Worm (Caenorhabditis elegans) whole organism, L3 larva: ENCODE measurements around the gene F46C5.10.

Experiments
- ZK546.5 ChIP-seq: sonication (generic microtip); optimal IDR thresholded peaks from 2 replicates; lab custom pipeline; 2017; ENCODE audit warnings: missing biosample characterization, missing genetic modification characterization
- aly-2 ChIP-seq: fragments of 150-350 bp; optimal IDR thresholded peaks from 2 replicates; lab custom pipeline; 2014; ENCODE audit warnings: missing biosample characterization, missing genetic modification characterization
- ama-1 ChIP-seq: fragments of 150-350 bp; optimal IDR thresholded peaks from 2 replicates; lab custom pipeline; 2018
- ceh-16 ChIP-seq: sonication (generic microtip); optimal IDR thresholded peaks from 2 replicates; lab custom pipeline; 2017; ENCODE audit warnings: missing biosample characterization, missing genetic modification characterization
- ceh-28 ChIP-seq: fragments of 150-350 bp; optimal IDR thresholded peaks from 2 replicates; lab custom pipeline; 2014; ENCODE audit warnings: missing biosample characterization, missing genetic modification reagents, missing genetic modification characterization
- ceh-82 ChIP-seq: fragments of 150-350 bp; optimal IDR thresholded peaks from 2 replicates; lab custom pipeline; 2014; ENCODE audit warnings: missing biosample characterization, missing genetic modification characterization
- ceh-9 ChIP-seq: sonication (generic microtip); optimal IDR thresholded peaks from 2 replicates; lab custom pipeline; 2018; ENCODE audit warnings: missing biosample characterization, missing genetic modification characterization
- daf-12 ChIP-seq: fragments of 150-350 bp; optimal IDR thresholded peaks from 2 replicates; lab custom pipeline; 2014; ENCODE audit warnings: missing biosample characterization, missing genetic modification reagents, missing genetic modification characterization
- egl-27 ChIP-seq: sonication (generic microtip); optimal IDR thresholded peaks from 4 replicates; lab custom pipeline; 2017; ENCODE audit warnings: missing biosample characterization, missing genetic modification reagents, missing genetic modification characterization
- egl-5 ChIP-seq: fragments of 150-350 bp; optimal IDR thresholded peaks from 2 replicates; lab custom pipeline; 2017; ENCODE audit warnings: missing biosample characterization, missing genetic modification reagents, missing genetic modification characterization, inconsistent platforms
- elt-2 ChIP-seq: sonication (generic microtip); optimal IDR thresholded peaks from 2 replicates; lab custom pipeline; 2016; ENCODE audit warnings: missing genetic modification reagents, mild to moderate bottlenecking, missing genetic modification characterization, missing compliant biosample characterization
- elt-3 ChIP-seq, 3 experiments: fragments of 150-350 bp in 1 of 3; sonication (generic microtip) in 2 of 3; optimal IDR thresholded peaks; 2 replicates in 2 of 3; 4 replicates in 1 of 3; lab custom pipeline; 2014 to 2017; ENCODE audit warnings: missing biosample characterization in 3 of 3, missing genetic modification characterization in 3 of 3
- fkh-10 ChIP-seq: sonication (generic microtip); optimal IDR thresholded peaks from 2 replicates; lab custom pipeline; 2017; ENCODE audit warnings: missing biosample characterization, missing genetic modification reagents, missing genetic modification characterization
- fkh-2 ChIP-seq: fragments of 150-350 bp; optimal IDR thresholded peaks from 2 replicates; lab custom pipeline; 2014; ENCODE audit warnings: missing biosample characterization, missing genetic modification reagents, missing genetic modification characterization
- fos-1 ChIP-seq: fragments of 150-350 bp; optimal IDR thresholded peaks from 2 replicates; lab custom pipeline; 2014; ENCODE audit warnings: missing biosample characterization, missing genetic modification characterization
- jun-1 ChIP-seq: fragments of 150-350 bp; optimal IDR thresholded peaks from 2 replicates; lab custom pipeline; 2014; ENCODE audit warnings: missing biosample characterization, missing genetic modification reagents, missing genetic modification characterization
- lin-15B ChIP-seq: fragments of 150-350 bp; optimal IDR thresholded peaks from 2 replicates; lab custom pipeline; 2014; ENCODE audit warnings: missing biosample characterization, missing genetic modification characterization
- lin-39 ChIP-seq: fragments of 150-350 bp; optimal IDR thresholded peaks from 2 replicates; lab custom pipeline; 2018; ENCODE audit warnings: missing biosample characterization, missing genetic modification reagents, missing genetic modification characterization
- lsy-12 ChIP-seq: sonication (generic microtip); optimal IDR thresholded peaks from 2 replicates; lab custom pipeline; 2016; ENCODE audit warnings: mild to moderate bottlenecking, missing genetic modification characterization, missing compliant biosample characterization
- mdl-1 ChIP-seq: fragments of 150-350 bp; optimal IDR thresholded peaks from 2 replicates; lab custom pipeline; 2014; ENCODE audit warnings: missing biosample characterization, missing genetic modification characterization
- nfya-1 ChIP-seq: sonication (generic microtip); optimal IDR thresholded peaks from 2 replicates; lab custom pipeline; 2017; ENCODE audit warnings: missing genetic modification characterization, mild to moderate bottlenecking, missing compliant biosample characterization, antibody characterized with exemption, moderate library complexity; ENCODE audit not compliant: insufficient read depth
- nhr-12 ChIP-seq: fragments of 150-350 bp; optimal IDR thresholded peaks from 2 replicates; lab custom pipeline; 2014; ENCODE audit warnings: missing biosample characterization, missing genetic modification characterization
- nhr-23 ChIP-seq: fragments of 150-350 bp; optimal IDR thresholded peaks from 2 replicates; lab custom pipeline; 2014; ENCODE audit warnings: missing biosample characterization, missing genetic modification reagents, missing genetic modification characterization
- nhr-237 ChIP-seq: fragments of 150-350 bp; optimal IDR thresholded peaks from 2 replicates; lab custom pipeline; 2014; ENCODE audit warnings: missing biosample characterization, missing genetic modification characterization
- nhr-25 ChIP-seq: sonication (generic microtip); optimal IDR thresholded peaks from 2 replicates; lab custom pipeline; 2017; ENCODE audit warnings: missing biosample characterization, missing genetic modification characterization
- nhr-43 ChIP-seq: sonication (generic microtip); optimal IDR thresholded peaks from 2 replicates; lab custom pipeline; 2016; ENCODE audit warnings: mild to moderate bottlenecking, missing genetic modification characterization, missing compliant biosample characterization; ENCODE audit not compliant: poor library complexity, severe bottlenecking
- nhr-67 ChIP-seq: fragments of 150-350 bp; optimal IDR thresholded peaks from 2 replicates; lab custom pipeline; 2014; ENCODE audit warnings: missing biosample characterization, missing genetic modification characterization
- nhr-76 ChIP-seq: fragments of 150-350 bp; sonication (generic microtip); optimal IDR thresholded peaks from 5 replicates; lab custom pipeline; 2014; ENCODE audit warnings: missing biosample characterization, missing genetic modification characterization
- nhr-77 ChIP-seq: fragments of 150-350 bp; optimal IDR thresholded peaks from 2 replicates; lab custom pipeline; 2014; ENCODE audit warnings: missing biosample characterization, missing genetic modification characterization
- sea-2 ChIP-seq: fragments of 150-350 bp; sonication (generic microtip); optimal IDR thresholded peaks from 4 replicates; lab custom pipeline; 2014; ENCODE audit warnings: missing biosample characterization, missing genetic modification reagents, missing genetic modification characterization
- skn-1 ChIP-seq: fragments of 150-350 bp; optimal IDR thresholded peaks from 2 replicates; lab custom pipeline; 2014; ENCODE audit warnings: missing biosample characterization, missing genetic modification characterization
- snpc-4 ChIP-seq: fragments of 150-350 bp; optimal IDR thresholded peaks from 2 replicates; lab custom pipeline; 2014; ENCODE audit warnings: missing biosample characterization, missing genetic modification characterization
- tbx-2 ChIP-seq: sonication (generic microtip); optimal IDR thresholded peaks from 2 replicates; lab custom pipeline; 2016; ENCODE audit warnings: mild to moderate bottlenecking, missing genetic modification characterization, missing compliant biosample characterization
- unc-62 ChIP-seq: fragments of 150-350 bp; sonication (generic microtip); optimal IDR thresholded peaks from 4 replicates; lab custom pipeline; 2014; ENCODE audit warnings: missing biosample characterization, missing genetic modification reagents, missing genetic modification characterization
- zag-1 ChIP-seq: fragments of 150-350 bp; optimal IDR thresholded peaks from 2 replicates; lab custom pipeline; 2014; ENCODE audit warnings: missing biosample characterization, missing genetic modification characterization
- ztf-4 ChIP-seq: fragments of 150-350 bp; optimal IDR thresholded peaks from 2 replicates; lab custom pipeline; 2014; ENCODE audit warnings: missing biosample characterization, missing genetic modification characterization

F46C5.10 gene

DNA sequence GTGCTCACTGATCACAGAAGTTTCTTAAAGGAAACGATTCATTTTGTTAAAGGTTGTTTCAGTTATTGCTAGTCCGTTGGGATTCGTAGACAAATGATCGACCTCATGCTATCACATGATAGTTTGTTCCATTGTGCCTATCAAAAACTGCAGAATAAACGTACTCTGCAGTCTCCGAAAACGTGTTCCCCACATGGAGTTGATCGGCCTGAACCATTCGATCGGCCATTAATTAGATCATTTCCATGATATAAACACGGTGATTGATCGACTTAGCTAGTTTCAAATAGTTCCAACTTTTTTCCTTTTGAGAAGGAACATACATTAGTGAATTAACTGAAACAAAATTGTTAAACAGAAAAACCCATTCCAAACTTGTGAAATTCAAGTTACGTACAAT, 3.9 kb upstream of the F46C5.10 start (continued):
- TF ChIP-seq nhr-25 (tag; lab: Kevin White, UChicago) = peak; percentile 63
- peak; percentile 99 for TF ChIP-seq nhr-43
- TF ChIP-seq aly-2 (tag; lab: Kevin White, UChicago) = no peak
- TF ChIP-seq, all 47 proteins: peak for 6

ce11 chrII:8821140-8821595, 2.3 kb upstream of the F46C5.10 start, which contains the start of gene F46C5.1:
TSS of gene F46C5.1 (minus strand) at chrII:8821190.
- TF ChIP-seq nfya-1 (tag; lab: Kevin White, UChicago) (peak; percentile 16), ceh-28 (no peak), nhr-43 (peak; percentile 48)

- no peak for TF ChIP-seq fkh-10
- no peak for TF ChIP-seq nhr-12 (tag; lab: Kevin White, UChicago)
- TF ChIP-seq ztf-4 = peak; percentile 57
- peak; percentile 31 for TF ChIP-seq ceh-16 (tag; lab: Kevin White, UChicago)
- no peak for TF ChIP-seq lin-39 (tag; lab: Kevin White, UChicago)
- no peak for TF ChIP-seq fos-1 (tag; lab: Kevin White, UChicago)
- TF ChIP-seq lin-15B = no peak
- peak in 1 of 3 experiments; percentile 71 for TF ChIP-seq elt-3 (tag; optimal IDR thresholded peaks at IDR 0.05; lab: Kevin White, UChicago)
- no peak for TF ChIP-seq nhr-67 (tag; lab: Kevin White, UChicago)
- no peak for TF ChIP-seq nhr-76 (tag; lab: Kevin White, UChicago)
- TF ChIP-seq skn-1 (tag; lab: Kevin White, UChicago) = no peak
- no peak for TF ChIP-seq nhr-77
- no peak for TF ChIP-seq ceh-9 (tag; lab: Kevin White, UChicago)
- TF ChIP-seq nhr-23 = peak; percentile 25
- TF ChIP-seq nhr-25 (tag; lab: Kevin White, UChicago) = peak; percentile 63
- TF ChIP-seq ZK546.5 (tag; lab: Kevin White, UChicago) = no peak
- peak; percentile 25 for TF ChIP-seq lsy-12
- TF ChIP-seq snpc-4 = no peak
- TF ChIP-seq nhr-237 (tag; lab: Kevin White, UChicago) = no peak
- peak; percentile 14 for TF ChIP-seq unc-62 (GFP tag; lab: Kevin White, UChicago)
- no peak for TF ChIP-seq elt-2 (tag; lab: Kevin White, UChicago)
- peak; percentile 40 for TF ChIP-seq jun-1
- no peak for TF ChIP-seq aly-2 (tag; lab: Kevin White, UChicago)
- no peak for TF ChIP-seq ceh-82 (tag; lab: Kevin White, UChicago)
- peak; percentile 84 for TF ChIP-seq nhr-43
- TF ChIP-seq sea-2 = no peak
- TF ChIP-seq ama-1 (lab: Kevin White, UChicago) = peak; percentile 99
- TF ChIP-seq, all 47 proteins: peak for 10
These were observed 1.5 kb upstream of the F46C5.10 start for ce11 chrII:8820126-8820972.

- TF ChIP-seq ceh-16 (tag; lab: Kevin White, UChicago) (no peak), daf-12 (tag; lab: Kevin White, UChicago) (no peak), aly-2 (tag; lab: Kevin White, UChicago) (no peak), tbx-2 (peak; percentile 8), elt-3 (tag; optimal IDR thresholded peaks at IDR 0.05; lab: Kevin White, UChicago) (peak in 2 of 3 experiments; percentile 39 to 62), nhr-43 (peak; percentile 98), fkh-2 (tag; lab: Kevin White, UChicago) (no peak), fos-1 (tag; lab: Kevin White, UChicago) (no peak), zag-1 (tag; lab: Kevin White, UChicago) (no peak), mdl-1 (peak; percentile 27), nhr-25 (tag; lab: Kevin White, UChicago) (peak; percentile 87), ama-1 (lab: Kevin White, UChicago) (peak; percentile 68), egl-27 (peak; percentile 35), nhr-23 (peak; percentile 70), ceh-28 (no peak), egl-5 (tag; lab: Kevin White, UChicago) (no peak), ZK546.5 (tag; lab: Kevin White, UChicago) (no peak)
These were observed 571 bp downstream of the F46C5.10 start for ce11 chrII:8818257-8818656.
